Fruit fly (Drosophila melanogaster) whole organism, embryonic: ENCODE measurements around the gene Spn28Db.

ENCODE experiments used
- Aef1 ChIP-seq: fragments of 200-800 bp; sonication (Bioruptor generic); IDR thresholded peaks from 3 replicates; pipeline ENCODE4 v1.3.6; 2022; ENCODE audit warnings: missing biosample characterization, missing genetic modification characterization
- CG11504 ChIP-seq: fragments of 200-800 bp; sonication (Bioruptor generic); optimal IDR thresholded peaks from 3 replicates; lab custom pipeline; 2019; ENCODE audit warnings: missing biosample characterization, mild to moderate bottlenecking, missing genetic modification characterization, moderate library complexity
- CG12942 ChIP-seq: fragments of 200-800 bp; sonication (Bioruptor generic); optimal IDR thresholded peaks from 3 replicates; lab custom pipeline; 2016; ENCODE audit warnings: missing biosample characterization, missing genetic modification characterization
- CG13287 ChIP-seq: fragments of 200-800 bp; sonication (Bioruptor generic); IDR thresholded peaks from 2 replicates; pipeline ENCODE4 v1.3.6; 2022; ENCODE audit warnings: missing biosample characterization, missing genetic modification characterization; ENCODE audit not compliant: partially characterized antibody
- CG14441 ChIP-seq: fragments of 200-800 bp; sonication (Bioruptor generic); IDR thresholded peaks from 2 replicates; pipeline ENCODE4 v1.3.6; 2022; ENCODE audit warnings: missing biosample characterization, missing genetic modification characterization
- CG1602 ChIP-seq: fragments of 200-800 bp; sonication (Bioruptor generic); optimal IDR thresholded peaks from 3 replicates; lab custom pipeline; 2016; ENCODE audit warnings: missing biosample characterization, missing genetic modification characterization
- CG16863 ChIP-seq: fragments of 200-800 bp; sonication (Bioruptor generic); optimal IDR thresholded peaks from 3 replicates; lab custom pipeline; 2016; ENCODE audit warnings: missing biosample characterization, missing genetic modification characterization
- CG17568 ChIP-seq: fragments of 200-800 bp; sonication (Bioruptor generic); optimal IDR thresholded peaks from 2 replicates; lab custom pipeline; 2018; ENCODE audit warnings: missing biosample characterization, mild to moderate bottlenecking, missing genetic modification characterization, moderate library complexity
- CG2678 ChIP-seq: fragments of 200-800 bp; sonication (Bioruptor generic); optimal IDR thresholded peaks from 3 replicates; lab custom pipeline; 2019; ENCODE audit warnings: missing biosample characterization, mild to moderate bottlenecking, missing genetic modification characterization, moderate library complexity
- CG31441 ChIP-seq: fragments of 200-800 bp; sonication (Bioruptor generic); IDR thresholded peaks from 2 replicates; pipeline ENCODE4 v1.3.6; 2022; ENCODE audit warnings: missing biosample characterization, missing genetic modification characterization
- CG32532 ChIP-seq: fragments of 200-800 bp; sonication (Bioruptor generic); IDR thresholded peaks from 2 replicates; pipeline ENCODE4 v1.3.6; 2022; ENCODE audit warnings: missing biosample characterization, missing genetic modification characterization
- CG33213 ChIP-seq: fragments of 200-800 bp; sonication (Bioruptor generic); optimal IDR thresholded peaks from 3 replicates; lab custom pipeline; 2016; ENCODE audit warnings: missing biosample characterization, missing genetic modification characterization
- CG34376 ChIP-seq: fragments of 200-800 bp; sonication (Bioruptor generic); optimal IDR thresholded peaks from 2 replicates; lab custom pipeline; 2018; ENCODE audit warnings: missing biosample characterization, mild to moderate bottlenecking, missing genetic modification characterization
- CG7271 ChIP-seq: fragments of 200-800 bp; sonication (Bioruptor generic); optimal IDR thresholded peaks from 2 replicates; lab custom pipeline; 2018; ENCODE audit warnings: missing biosample characterization, mild to moderate bottlenecking, missing genetic modification characterization, moderate library complexity
- CG7372 ChIP-seq: fragments of 200-800 bp; sonication (Bioruptor generic); IDR thresholded peaks from 2 replicates; pipeline ENCODE4 v1.3.6; 2022; ENCODE audit warnings: missing biosample characterization, missing genetic modification characterization
- CG8388 ChIP-seq: fragments of 200-800 bp; sonication (Bioruptor generic); optimal IDR thresholded peaks from 2 replicates; lab custom pipeline; 2019; ENCODE audit warnings: missing biosample characterization, mild to moderate bottlenecking, missing genetic modification characterization, moderate library complexity
- Doc2 ChIP-seq: fragments of 200-800 bp; sonication (Bioruptor generic); IDR thresholded peaks from 2 replicates; pipeline ENCODE4 v1.3.6; 2022; ENCODE audit warnings: missing biosample characterization, missing genetic modification characterization
- Drgx ChIP-seq: fragments of 200-800 bp; sonication (Bioruptor generic); IDR thresholded peaks from 2 replicates; pipeline ENCODE4 v1.3.6; 2022; ENCODE audit warnings: missing biosample characterization, missing genetic modification characterization
- Fer3 ChIP-seq: fragments of 200-800 bp; sonication (Bioruptor generic); optimal IDR thresholded peaks from 2 replicates; lab custom pipeline; 2018; ENCODE audit warnings: missing biosample characterization, mild to moderate bottlenecking, missing genetic modification characterization, moderate library complexity
- Hey ChIP-seq: fragments of 200-800 bp; sonication (Bioruptor generic); optimal IDR thresholded peaks from 3 replicates; lab custom pipeline; 2018; ENCODE audit warnings: missing biosample characterization, mild to moderate bottlenecking, missing genetic modification characterization
- Hr39 ChIP-seq: fragments of >200 bp; optimal IDR thresholded peaks from 2 replicates; lab custom pipeline; 2017
- Hr51 ChIP-seq, 2 experiments: fragments of 200-800 bp; sonication (Bioruptor generic); optimal IDR thresholded peaks; 2 replicates in 1 of 2; 3 replicates in 1 of 2; lab custom pipeline; 2016 to 2018; ENCODE audit warnings: missing biosample characterization in 2 of 2, missing genetic modification characterization in 2 of 2, mild to moderate bottlenecking in 1 of 2, moderate library complexity in 1 of 2
- Lim3 ChIP-seq: fragments of 200-800 bp; sonication (Bioruptor generic); IDR thresholded peaks from 2 replicates; pipeline ENCODE4 v1.3.6; 2022; ENCODE audit warnings: missing biosample characterization, missing genetic modification characterization
- Med ChIP-seq: fragments of 200-800 bp; sonication (Bioruptor generic); peaks from one replicate; lab custom pipeline; 2016; ENCODE audit warnings: missing biosample characterization, missing genetic modification characterization, mild to moderate bottlenecking, inconsistent platforms, moderate library complexity
- Nf-YA ChIP-seq: fragments of 200-800 bp; sonication (Bioruptor generic); IDR thresholded peaks from 2 replicates; pipeline ENCODE4 v1.3.6; 2022; ENCODE audit warnings: missing biosample characterization, missing genetic modification characterization
- Nf-YB ChIP-seq: fragments of 200-800 bp; sonication (Bioruptor generic); optimal IDR thresholded peaks from 3 replicates; lab custom pipeline; 2019; ENCODE audit warnings: missing biosample characterization, mild to moderate bottlenecking, missing genetic modification characterization, moderate library complexity
- Nf-YC ChIP-seq: fragments of 200-800 bp; optimal IDR thresholded peaks from 3 replicates; lab custom pipeline; 2019; ENCODE audit warnings: missing biosample characterization, mild to moderate bottlenecking, missing genetic modification characterization, moderate library complexity
- Oaz ChIP-seq: fragments of 200-800 bp; sonication (Bioruptor generic); IDR thresholded peaks from 2 replicates; pipeline ENCODE4 v1.3.6; 2022; ENCODE audit warnings: missing biosample characterization, missing genetic modification characterization
- Opbp ChIP-seq: fragments of 200-800 bp; sonication (Bioruptor generic); IDR thresholded peaks from 3 replicates; pipeline ENCODE4 v1.3.6; 2022; ENCODE audit warnings: missing biosample characterization, missing genetic modification characterization; ENCODE audit not compliant: partially characterized antibody
- Ptx1 ChIP-seq: fragments of 200-800 bp; sonication (Bioruptor generic); IDR thresholded peaks from 2 replicates; pipeline ENCODE4 v1.3.6; 2022; ENCODE audit warnings: missing biosample characterization, missing genetic modification characterization
- Ravus ChIP-seq: fragments of 200-800 bp; sonication (Bioruptor generic); IDR thresholded peaks from 2 replicates; pipeline ENCODE4 v1.3.6; 2022; ENCODE audit warnings: missing biosample characterization, missing genetic modification characterization
- Scr ChIP-seq: fragments of 200-800 bp; sonication (Bioruptor generic); IDR thresholded peaks from 2 replicates; pipeline ENCODE4 v1.3.6; 2022; ENCODE audit warnings: missing biosample characterization, missing genetic modification characterization; ENCODE audit not compliant: partially characterized antibody
- Taf1 ChIP-seq: fragments of 200-800 bp; sonication (Bioruptor generic); IDR thresholded peaks from 2 replicates; pipeline ENCODE4 v1.3.6; 2022; ENCODE audit warnings: missing biosample characterization, missing genetic modification characterization
- Xbp1 ChIP-seq: fragments of 200-800 bp; sonication (Bioruptor generic); optimal IDR thresholded peaks from 3 replicates; lab custom pipeline; 2016; ENCODE audit warnings: missing biosample characterization, mild to moderate bottlenecking, missing genetic modification characterization
- cad ChIP-seq: fragments of >200 bp; optimal IDR thresholded peaks from 2 replicates; lab custom pipeline; 2017; ENCODE audit warnings: missing biosample characterization, missing genetic modification characterization
- dmrt99B ChIP-seq: fragments of 200-800 bp; sonication (Bioruptor generic); optimal IDR thresholded peaks from 2 replicates; lab custom pipeline; 2018; ENCODE audit warnings: missing biosample characterization, mild to moderate bottlenecking, missing genetic modification characterization, moderate library complexity
- dpn ChIP-seq, 2 experiments: fragments of 200-800 bp; sonication (Bioruptor generic); optimal IDR thresholded peaks; 3 replicates each; lab custom pipeline; 2016; ENCODE audit warnings: missing biosample characterization in 2 of 2, missing genetic modification characterization in 2 of 2
- esg ChIP-seq: fragments of 200-800 bp; sonication (Bioruptor generic); conservative IDR thresholded peaks from 2 replicates; pipeline ENCODE4 v1.3.6; 2022; ENCODE audit warnings: missing biosample characterization, missing genetic modification characterization
- gem ChIP-seq: fragments of 200-800 bp; sonication (Bioruptor generic); optimal IDR thresholded peaks from 2 replicates; lab custom pipeline; 2019; ENCODE audit warnings: missing biosample characterization, mild to moderate bottlenecking, missing genetic modification characterization, moderate library complexity
- insv ChIP-seq, 2 experiments: fragments of 200-800 bp; sonication (Bioruptor generic); optimal IDR thresholded peaks; 3 replicates each; lab custom pipeline; 2016 to 2018; ENCODE audit warnings: missing biosample characterization in 2 of 2, missing genetic modification characterization in 2 of 2
- kni ChIP-seq: fragments of 200-800 bp; sonication (Bioruptor generic); optimal IDR thresholded peaks from 3 replicates; lab custom pipeline; 2017; ENCODE audit warnings: mild to moderate bottlenecking, missing biosample characterization, missing genetic modification reagents, missing genetic modification characterization
- row ChIP-seq: fragments of 200-800 bp; sonication (Bioruptor generic); IDR thresholded peaks from 3 replicates; pipeline ENCODE4 v1.3.6; 2022; ENCODE audit warnings: missing biosample characterization, missing genetic modification characterization
- sim ChIP-seq: fragments of 200-800 bp; sonication (Bioruptor generic); IDR thresholded peaks from 2 replicates; pipeline ENCODE4 v1.3.6; 2022; ENCODE audit warnings: missing biosample characterization, missing genetic modification characterization
- ttk ChIP-seq: fragments of 200-800 bp; sonication (Bioruptor generic); IDR thresholded peaks from 2 replicates; pipeline ENCODE4 v2.1.2; 2022; ENCODE audit warnings: missing biosample characterization, missing genetic modification characterization
- unpg ChIP-seq: fragments of 200-800 bp; sonication (Bioruptor generic); optimal IDR thresholded peaks from 3 replicates; lab custom pipeline; 2018; ENCODE audit warnings: missing biosample characterization, mild to moderate bottlenecking, missing genetic modification characterization, moderate library complexity
- wor ChIP-seq: fragments of 200-800 bp; sonication (Bioruptor generic); IDR thresholded peaks from 2 replicates; pipeline ENCODE4 v1.3.6; 2022; ENCODE audit warnings: missing biosample characterization, missing genetic modification characterization
- zen2 ChIP-seq: fragments of 200-800 bp; sonication (Bioruptor generic); IDR thresholded peaks from 3 replicates; pipeline ENCODE4 v1.3.6; 2022; ENCODE audit warnings: missing biosample characterization, missing genetic modification characterization; ENCODE audit not compliant: partially characterized antibody

The Spn28Db gene

dm6 chr2L:7890654-7891114 is at the start of gene Spn28Db (continued):
- no peak for TF ChIP-seq ttk (GFP tag; lab: Robert Waterston, UW)
- TF ChIP-seq Xbp1 (GFP tag; lab: Kevin White, UChicago) = peak; percentile 36
- no peak; the same call in 2 of the 3 replicates for TF ChIP-seq Aef1
- TF ChIP-seq CG13287 (GFP tag; lab: Robert Waterston, UW) = no peak
- TF ChIP-seq Taf1 (GFP tag; lab: Robert Waterston, UW) = no peak
- TF ChIP-seq Nf-YB (GFP tag; lab: Kevin White, UChicago) = no peak
- no peak for TF ChIP-seq esg (GFP tag; lab: Robert Waterston, UW)
- TF ChIP-seq wor (GFP tag; lab: Robert Waterston, UW) = no peak
- TF ChIP-seq Hr39 (lab: Kevin White, UChicago) = no peak
- no peak for TF ChIP-seq Fer3 (tag; lab: Kevin White, UChicago)
- TF ChIP-seq Nf-YC = no peak
- TF ChIP-seq sim = no peak
- TF ChIP-seq Ravus = no peak
- TF ChIP-seq CG8388 = no peak
- TF ChIP-seq CG14441 (GFP tag; lab: Robert Waterston, UW) = no peak
- TF ChIP-seq CG17568 (GFP tag; lab: Kevin White, UChicago) = no peak
- no peak for TF ChIP-seq Hey (tag; lab: Kevin White, UChicago)
- TF ChIP-seq row (GFP tag; lab: Robert Waterston, UW) = no peak
- peak; percentile 14; the same call in 1 of the 2 replicates for TF ChIP-seq CG32532
- peak in 1 of 2 experiments; percentile 7 for TF ChIP-seq dpn (GFP tag; optimal IDR thresholded peaks at IDR 0.05; lab: Kevin White, UChicago)
- TF ChIP-seq CG34376 (GFP tag; lab: Kevin White, UChicago) = no peak

dm6 chr2L:7938488-7938887 is 48.0 kb upstream of the Spn28Db start:
- TF ChIP-seq Scr (GFP tag; lab: Robert Waterston, UW) (no peak), Med (GFP tag; lab: Kevin White, UChicago) (peak; percentile 21), Nf-YA (no peak), unpg (GFP tag; lab: Kevin White, UChicago) (peak; percentile 10), row (GFP tag; lab: Robert Waterston, UW) (0 out of 3 replicates have a peak, but pooled peaks have one; percentile 16), CG33213 (GFP tag; lab: Kevin White, UChicago) (no peak), CG16863 (GFP tag; lab: Kevin White, UChicago) (no peak), kni (no peak), Lim3 (GFP tag; lab: Robert Waterston, UW) (no peak), Opbp (no peak), zen2 (no peak), Doc2 (GFP tag; lab: Robert Waterston, UW) (no peak), CG2678 (peak; percentile 2), Drgx (peak; percentile 78), CG11504 (tag; lab: Kevin White, UChicago) (peak; percentile 23), CG12942 (GFP tag; lab: Kevin White, UChicago) (no peak), insv (GFP tag; optimal IDR thresholded peaks at IDR 0.05; lab: Kevin White, UChicago) (no peak), Oaz (GFP tag; lab: Robert Waterston, UW) (no peak), CG31441 (GFP tag; lab: Robert Waterston, UW) (0 out of 2 replicates have a peak, but pooled peaks have one; percentile 10), cad (GFP tag; lab: Kevin White, UChicago) (no peak), CG1602 (GFP tag; lab: Kevin White, UChicago) (no peak), CG7372 (GFP tag; lab: Robert Waterston, UW) (no peak), CG7271 (tag; lab: Kevin White, UChicago) (no peak), gem (tag; lab: Kevin White, UChicago) (peak; percentile 36), dmrt99B (tag; lab: Kevin White, UChicago) (peak; percentile 32), esg (GFP tag; lab: Robert Waterston, UW) (no peak), Hr51 (GFP tag; optimal IDR thresholded peaks at IDR 0.05; lab: Kevin White, UChicago) (peak in 1 of 2 experiments; percentile 45), Ptx1 (no peak)
